Worm (Caenorhabditis elegans): ENCODE measurements around the gene irld-27.
"Not testable (repeated sequence)": the region's sequence is repeated elsewhere in the genome, so short reads cannot be mapped to it uniquely, and the experiment has no call there.

irld-27 gene

DNA sequence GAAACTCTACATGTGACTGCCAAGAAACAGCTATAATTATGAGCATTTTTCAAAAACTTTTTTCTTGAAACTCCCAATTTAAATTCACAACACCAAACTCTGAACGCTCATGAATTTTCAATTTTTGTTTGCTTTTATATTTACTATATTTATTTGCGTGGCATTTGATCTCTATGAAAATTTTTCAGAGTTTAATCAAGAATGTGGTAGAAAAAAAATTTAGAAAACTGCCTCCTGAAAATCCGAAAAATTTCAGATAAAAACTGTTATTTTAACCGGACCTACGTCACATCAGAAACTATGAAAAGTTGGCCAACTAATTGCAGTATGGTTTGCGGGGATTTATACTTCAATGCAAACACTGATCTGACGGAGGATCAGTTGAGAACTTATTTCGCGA is at the start of gene irld-27:
irld-27 (plus strand) TSS at position 301 of the 400 bp plus-strand sequence.
- TF ChIP-seq him-1 (tag; optimal IDR thresholded peaks at IDR 0.05), result no peak
- no peak for TF ChIP-seq dao-5 (tag; optimal IDR thresholded peaks at IDR 0.05)
- no peak for TF ChIP-seq W03F9.2 (tag; optimal IDR thresholded peaks at IDR 0.05)

DNA sequence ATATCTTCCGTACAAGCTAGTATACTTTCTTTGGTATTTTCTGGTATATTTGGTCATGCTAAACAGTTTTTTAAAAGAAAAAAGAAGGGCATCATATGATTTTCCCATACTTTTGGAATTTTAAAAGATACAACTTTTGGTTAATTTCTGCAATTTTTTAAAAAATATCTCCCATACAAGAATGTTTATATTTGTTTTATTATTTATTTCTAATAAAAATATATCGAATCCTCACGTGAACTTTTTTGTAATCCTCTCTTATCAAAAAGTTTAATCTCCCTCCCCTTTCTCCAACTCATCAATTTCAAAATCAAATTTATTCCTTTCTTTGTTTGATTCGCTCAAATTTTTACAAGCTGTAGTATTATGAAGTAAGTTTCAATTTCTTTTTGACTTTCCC is 49.8 kb upstream of the irld-27 start, which contains the start of gene nep-13:
nep-13 (plus strand) TSS at position 301 of the 400 bp plus-strand sequence.
- TF ChIP-seq dao-5 (tag; optimal IDR thresholded peaks at IDR 0.05), result no peak

- TF ChIP-seq dao-5 (tag; optimal IDR thresholded peaks at IDR 0.05) (no peak), him-1 (tag; optimal IDR thresholded peaks at IDR 0.05) (no peak), W03F9.2 (tag; optimal IDR thresholded peaks at IDR 0.05) (no peak)
Observed at ce11 chrII:3284558-3284957, 47.6 kb upstream of the irld-27 start, which contains the start of gene scl-15. scl-15 (minus strand) TSS chrII:3284658.

ce11 chrII:3287073-3287472 is 45.1 kb upstream of the irld-27 start, which contains the start of gene sri-63:
sri-63 (plus strand) TSS chrII:3287373.
- TF ChIP-seq him-1 (tag; optimal IDR thresholded peaks at IDR 0.05), result no peak
- no peak for TF ChIP-seq W03F9.2 (tag; optimal IDR thresholded peaks at IDR 0.05)
- TF ChIP-seq dao-5 (tag; optimal IDR thresholded peaks at IDR 0.05), result no peak

ce11 chrII:3290544-3290943 is 41.6 kb upstream of the irld-27 start, which contains the start of gene F39E9.14:
F39E9.14 (minus strand) TSS chrII:3290644.
- TF ChIP-seq him-1, W03F9.2, dao-5 (tag; optimal IDR thresholded peaks at IDR 0.05): not testable (repeated sequence)

ce11 chrII:3295193-3295592 is 36.9 kb upstream of the irld-27 start, which contains the start of gene btb-17:
btb-17 (plus strand) TSS chrII:3295405.
- no peak for TF ChIP-seq dao-5 (tag; optimal IDR thresholded peaks at IDR 0.05)
- TF ChIP-seq W03F9.2 (tag; optimal IDR thresholded peaks at IDR 0.05), result no peak
- no peak for TF ChIP-seq him-1 (tag; optimal IDR thresholded peaks at IDR 0.05)

- TF ChIP-seq W03F9.2 (tag; optimal IDR thresholded peaks at IDR 0.05) (no peak), dao-5 (tag; optimal IDR thresholded peaks at IDR 0.05) (no peak), him-1 (tag; optimal IDR thresholded peaks at IDR 0.05) (no peak)
Observed at ce11 chrII:3296644-3297043, 35.5 kb upstream of the irld-27 start, which contains the start of gene btb-16. btb-16 (plus strand) TSS chrII:3296883.

- TF ChIP-seq dao-5 (tag; optimal IDR thresholded peaks at IDR 0.05), result no peak
- no peak for TF ChIP-seq him-1 (tag; optimal IDR thresholded peaks at IDR 0.05)
- no peak for TF ChIP-seq W03F9.2 (tag; optimal IDR thresholded peaks at IDR 0.05)
Observed at ce11 chrII:3297914-3298313, 34.2 kb upstream of the irld-27 start, which contains the start of gene btb-18. btb-18 (plus strand) TSS chrII:3298214.

ce11 chrII:3299457-3299856 is 32.7 kb upstream of the irld-27 start, which contains the start of gene btb-22:
btb-22 (plus strand) TSS chrII:3299757.
- TF ChIP-seq dao-5 (tag; optimal IDR thresholded peaks at IDR 0.05), result no peak
- TF ChIP-seq W03F9.2 (tag; optimal IDR thresholded peaks at IDR 0.05), result no peak
- TF ChIP-seq him-1 (tag; optimal IDR thresholded peaks at IDR 0.05), result no peak

- TF ChIP-seq dao-5 (tag; optimal IDR thresholded peaks at IDR 0.05) (no peak), W03F9.2 (tag; optimal IDR thresholded peaks at IDR 0.05) (no peak), him-1 (tag; optimal IDR thresholded peaks at IDR 0.05) (no peak)
Observed at ce11 chrII:3303582-3303981, 28.6 kb upstream of the irld-27 start.

DNA sequence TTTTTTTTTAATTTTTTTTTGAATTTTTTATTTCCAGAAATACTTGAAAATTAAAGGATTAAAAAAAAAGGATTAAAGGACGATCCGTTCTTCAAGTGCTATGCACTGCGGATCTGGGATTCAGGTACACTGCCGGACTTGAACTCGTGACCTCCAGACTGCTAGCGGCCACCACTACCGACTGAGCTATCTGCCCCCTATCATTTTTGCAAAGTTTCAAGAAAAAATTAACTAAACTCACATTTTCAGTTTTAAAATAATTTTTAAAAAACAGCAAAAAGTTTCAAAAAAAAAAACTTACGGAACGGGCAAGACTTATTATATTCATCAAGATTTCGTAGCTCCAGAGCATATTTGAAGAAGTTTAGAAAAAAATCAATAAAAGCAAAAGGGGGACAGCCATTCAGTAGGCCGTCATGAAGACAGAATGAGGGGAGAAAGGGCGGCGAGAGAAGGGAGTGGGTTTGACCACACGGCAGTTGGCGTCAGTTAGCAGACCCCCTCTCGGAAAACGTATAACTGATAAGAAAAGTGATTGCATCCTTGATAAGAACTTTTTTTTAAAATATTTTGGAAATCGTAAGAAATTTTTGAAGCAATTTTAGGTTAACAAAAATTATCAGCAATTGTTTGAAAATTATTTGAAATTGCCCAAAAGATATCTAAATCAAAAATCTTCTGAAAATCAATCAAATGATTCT is 21.0 kb upstream of the irld-27 start:
- no peak for TF ChIP-seq dao-5 (tag; optimal IDR thresholded peaks at IDR 0.05)

DNA sequence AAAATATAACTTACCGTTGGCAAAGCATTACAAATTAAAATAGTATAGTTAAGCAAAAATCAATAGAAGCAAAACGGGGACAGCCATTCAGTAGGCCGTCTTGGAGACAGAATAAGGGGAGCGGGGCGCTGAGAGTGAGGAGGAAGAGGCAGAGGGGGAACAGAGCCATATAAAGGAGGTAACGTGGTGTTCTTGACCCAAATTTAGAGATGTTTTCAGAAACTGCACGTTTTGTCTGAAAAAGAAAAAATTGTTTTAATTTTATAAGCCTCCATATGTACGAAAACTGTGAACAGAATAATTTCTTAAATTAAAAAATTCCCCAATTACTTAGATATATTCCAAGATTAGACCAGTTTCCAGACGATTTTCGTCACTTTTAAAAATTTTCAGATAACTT is 18.7 kb upstream of the irld-27 start, which contains the start of gene F39E9.6:
F39E9.6 (minus strand) TSS at position 101 of the 400 bp plus-strand sequence.
- TF ChIP-seq W03F9.2 (tag; optimal IDR thresholded peaks at IDR 0.05) (no peak), him-1 (tag; optimal IDR thresholded peaks at IDR 0.05) (no peak), dao-5 (tag; optimal IDR thresholded peaks at IDR 0.05) (no peak)

ce11 chrII:3318839-3319238 is 13.3 kb upstream of the irld-27 start:
- TF ChIP-seq him-1 (tag; optimal IDR thresholded peaks at IDR 0.05) (no peak), W03F9.2 (tag; optimal IDR thresholded peaks at IDR 0.05) (no peak), dao-5 (tag; optimal IDR thresholded peaks at IDR 0.05) (no peak)

- TF ChIP-seq W03F9.2 (tag; optimal IDR thresholded peaks at IDR 0.05) (no peak), him-1 (tag; optimal IDR thresholded peaks at IDR 0.05) (no peak), dao-5 (tag; optimal IDR thresholded peaks at IDR 0.05) (no peak)
Observed at ce11 chrII:3322257-3322656, 9.9 kb upstream of the irld-27 start, which contains the start of gene Y46D2A.1. Y46D2A.1 (plus strand) TSS chrII:3322557.

Measured in whole organism, L4/young adult.